Worm (Caenorhabditis elegans): ENCODE measurements around the gene F55B11.6.

ce11 chrIV:14371639-14372038 lies 45.4 kb downstream of the F55B11.6 start:
- TF ChIP-seq lsy-2 (tag; optimal IDR thresholded peaks at IDR 0.05): no peak
- TF ChIP-seq elt-3 (tag; optimal IDR thresholded peaks at IDR 0.05): no peak
- no peak for TF ChIP-seq nhr-76 (tag; optimal IDR thresholded peaks at IDR 0.05)
- TF ChIP-seq nhr-28 (tag; optimal IDR thresholded peaks at IDR 0.05): no peak
- TF ChIP-seq pha-4 (tag; optimal IDR thresholded peaks at IDR 0.05): no peak
- TF ChIP-seq unc-62 (GFP tag; optimal IDR thresholded peaks at IDR 0.05): no peak
- no peak for TF ChIP-seq ham-2 (GFP tag; optimal IDR thresholded peaks at IDR 0.05)
- TF ChIP-seq elt-1 (tag; optimal IDR thresholded peaks at IDR 0.05; ENCODE audit: borderline replicate concordance, insufficient read depth): no peak
- TF ChIP-seq M03D4.4 (tag; optimal IDR thresholded peaks at IDR 0.05): no peak

Measured in whole organism, mixed stage, embryonic.